Worm (Caenorhabditis elegans) whole organism, L1 larva: ENCODE results near the gene aptf-2.

Source experiments
- C04F5.9 ChIP-seq: sonication (generic microtip); optimal IDR thresholded peaks from 2 replicates; lab custom pipeline; 2016; ENCODE audit warnings: missing genetic modification characterization, missing compliant biosample characterization
- C16A3.4 ChIP-seq: fragments of 150-350 bp; optimal IDR thresholded peaks from 2 replicates; lab custom pipeline; 2014; ENCODE audit warnings: missing biosample characterization, missing genetic modification characterization
- Y116A8C.19 ChIP-seq: sonication (generic microtip); optimal IDR thresholded peaks from 2 replicates; lab custom pipeline; 2016; ENCODE audit warnings: missing compliant biosample characterization, missing genetic modification characterization, borderline replicate concordance
- aly-2 ChIP-seq: fragments of 150-350 bp; optimal IDR thresholded peaks from 2 replicates; lab custom pipeline; 2014; ENCODE audit warnings: missing biosample characterization, missing genetic modification characterization
- ama-1 ChIP-seq: fragments of 150-350 bp; optimal IDR thresholded peaks from 2 replicates; lab custom pipeline; 2014
- blmp-1 ChIP-seq: fragments of 150-350 bp; optimal IDR thresholded peaks from 2 replicates; lab custom pipeline; 2014; ENCODE audit warnings: missing biosample characterization, missing genetic modification characterization
- ceh-63 ChIP-seq: fragments of 200-800 bp; sonication (Bioruptor generic); optimal IDR thresholded peaks from 2 replicates; lab custom pipeline; 2018; ENCODE audit warnings: mild to moderate bottlenecking, missing genetic modification characterization, missing compliant biosample characterization
- ceh-8 ChIP-seq: fragments of 200-800 bp; sonication (Bioruptor generic); optimal IDR thresholded peaks from 2 replicates; lab custom pipeline; 2018; ENCODE audit warnings: mild to moderate bottlenecking, missing genetic modification characterization, moderate library complexity, missing compliant biosample characterization
- dpl-1 ChIP-seq, 3 experiments: fragments of 150-350 bp in 2 of 3; sonication (generic microtip) in 1 of 3; optimal IDR thresholded peaks; 2 replicates each; lab custom pipeline; 2014 to 2017; ENCODE audit warnings: missing biosample characterization in 3 of 3, missing genetic modification characterization in 3 of 3, missing genetic modification reagents in 3 of 3
- dsc-1 ChIP-seq: sonication (generic microtip); optimal IDR thresholded peaks from 2 replicates; lab custom pipeline; 2016; ENCODE audit warnings: mild to moderate bottlenecking, missing genetic modification characterization, missing compliant biosample characterization
- efl-1 ChIP-seq, 4 experiments: fragments of 150-350 bp; optimal IDR thresholded peaks in 3 of 4; peaks in 1 of 4; 1 replicate in 1 of 4; 2 replicates in 3 of 4; lab custom pipeline; 2014; ENCODE audit warnings: missing biosample characterization in 2 of 4, missing genetic modification characterization in 2 of 4, missing genetic modification reagents in 2 of 4
- egl-13 ChIP-seq: sonication (generic microtip); optimal IDR thresholded peaks from 2 replicates; lab custom pipeline; 2016; ENCODE audit warnings: missing genotype, missing genetic modification reagents, missing genetic modification characterization, missing compliant biosample characterization
- egl-27 ChIP-seq, 2 experiments: fragments of 150-350 bp in 1 of 2; sonication (generic microtip); optimal IDR thresholded peaks; 3 replicates each; lab custom pipeline; 2017 to 2018; ENCODE audit warnings: missing biosample characterization in 2 of 2, missing genetic modification characterization in 2 of 2, missing genetic modification reagents in 2 of 2
- ets-5 ChIP-seq: fragments of 200-800 bp; sonication (Bioruptor generic); IDR thresholded peaks from 2 replicates; pipeline ENCODE4 v1.3.6; 2022; ENCODE audit warnings: missing genetic modification characterization, missing compliant biosample characterization
- fkh-4 ChIP-seq: sonication (generic microtip); optimal IDR thresholded peaks from 2 replicates; lab custom pipeline; 2016; ENCODE audit warnings: missing compliant biosample characterization, missing genetic modification characterization, borderline replicate concordance
- fos-1 ChIP-seq: fragments of 150-350 bp; optimal IDR thresholded peaks from 2 replicates; lab custom pipeline; 2014; ENCODE audit warnings: missing biosample characterization, missing genetic modification characterization
- hlh-17 ChIP-seq: fragments of 200-800 bp; sonication (Bioruptor generic); optimal IDR thresholded peaks from 2 replicates; lab custom pipeline; 2018; ENCODE audit warnings: missing genetic modification characterization, mild to moderate bottlenecking, missing compliant biosample characterization, moderate library complexity, borderline replicate concordance
- isw-1 ChIP-seq: fragments of 200-800 bp; sonication (Bioruptor generic); IDR thresholded peaks from 2 replicates; pipeline ENCODE4 v1.3.6; 2022; ENCODE audit warnings: missing genetic modification characterization, missing compliant biosample characterization
- lin-15B ChIP-seq: fragments of 150-350 bp; sonication (generic microtip); optimal IDR thresholded peaks from 3 replicates; lab custom pipeline; 2014; ENCODE audit warnings: missing biosample characterization, missing genetic modification characterization
- lin-35 ChIP-seq, 2 experiments: fragments of 150-350 bp; optimal IDR thresholded peaks; 2 replicates each; lab custom pipeline; 2014; ENCODE audit warnings: missing biosample characterization in 2 of 2, missing genetic modification characterization in 2 of 2, missing genetic modification reagents in 2 of 2
- lin-39 ChIP-seq: fragments of 150-350 bp; optimal IDR thresholded peaks from 2 replicates; lab custom pipeline; 2014; ENCODE audit warnings: missing biosample characterization, missing genetic modification reagents, missing genetic modification characterization
- lir-3 ChIP-seq: sonication (generic microtip); optimal IDR thresholded peaks from 2 replicates; lab custom pipeline; 2016; ENCODE audit warnings: mild to moderate bottlenecking, missing genetic modification characterization, moderate library complexity, missing compliant biosample characterization; ENCODE audit not compliant: poor library complexity
- lsy-2 ChIP-seq, 2 experiments: fragments of 150-350 bp; optimal IDR thresholded peaks; 2 replicates each; lab custom pipeline; 2014; ENCODE audit warnings: missing biosample characterization in 2 of 2, missing genetic modification characterization in 2 of 2
- mdl-1 ChIP-seq, 2 experiments: fragments of 150-350 bp; optimal IDR thresholded peaks; 2 replicates each; lab custom pipeline; 2014 to 2017; ENCODE audit warnings: missing biosample characterization in 2 of 2, missing genetic modification characterization in 2 of 2, inconsistent platforms in 1 of 2
- mep-1 ChIP-seq: fragments of 150-350 bp; optimal IDR thresholded peaks from 2 replicates; lab custom pipeline; 2014; ENCODE audit warnings: missing biosample characterization, missing genetic modification characterization
- nhr-12 ChIP-seq: sonication (generic microtip); optimal IDR thresholded peaks from 2 replicates; lab custom pipeline; 2017; ENCODE audit warnings: missing biosample characterization, missing genetic modification characterization
- nhr-20 ChIP-seq: sonication (generic microtip); optimal IDR thresholded peaks from 2 replicates; lab custom pipeline; 2016; ENCODE audit warnings: mild to moderate bottlenecking, missing genetic modification characterization, missing compliant biosample characterization
- nhr-76 ChIP-seq: sonication (generic microtip); optimal IDR thresholded peaks from 2 replicates; lab custom pipeline; 2017; ENCODE audit warnings: missing biosample characterization, missing genetic modification characterization
- pag-3 ChIP-seq: sonication (generic microtip); optimal IDR thresholded peaks from 2 replicates; lab custom pipeline; 2017; ENCODE audit warnings: missing genetic modification characterization, mild to moderate bottlenecking, missing compliant biosample characterization, antibody characterized with exemption, borderline replicate concordance; ENCODE audit not compliant: insufficient read depth
- snpc-4 ChIP-seq: fragments of 150-350 bp; optimal IDR thresholded peaks from 2 replicates; lab custom pipeline; 2014; ENCODE audit warnings: missing biosample characterization, missing genetic modification characterization
- sox-4 ChIP-seq: sonication (generic microtip); optimal IDR thresholded peaks from 2 replicates; lab custom pipeline; 2016; ENCODE audit warnings: missing genetic modification characterization, missing compliant biosample characterization
- swsn-7 ChIP-seq: sonication (generic microtip); optimal IDR thresholded peaks from 2 replicates; lab custom pipeline; 2016; ENCODE audit warnings: missing genetic modification characterization, missing compliant biosample characterization
- unc-30 ChIP-seq: sonication (generic microtip); optimal IDR thresholded peaks from 2 replicates; lab custom pipeline; 2017; ENCODE audit warnings: missing biosample characterization, missing genetic modification characterization
- unc-86 ChIP-seq: sonication (generic microtip); optimal IDR thresholded peaks from 2 replicates; lab custom pipeline; 2016; ENCODE audit warnings: missing genetic modification characterization, missing compliant biosample characterization
- zip-4 ChIP-seq: fragments of 200-800 bp; sonication (Bioruptor generic); optimal IDR thresholded peaks from 2 replicates; lab custom pipeline; 2018; ENCODE audit warnings: mild to moderate bottlenecking, missing genetic modification characterization, moderate library complexity, missing compliant biosample characterization
- ztf-11 ChIP-seq, 2 experiments: sonication (generic microtip); optimal IDR thresholded peaks; 2 replicates each; lab custom pipeline; 2016 to 2017; ENCODE audit warnings: missing genetic modification characterization in 2 of 2, missing biosample characterization in 1 of 2, missing compliant biosample characterization in 1 of 2
- ztf-4 ChIP-seq: fragments of 150-350 bp; optimal IDR thresholded peaks from 2 replicates; lab custom pipeline; 2014; ENCODE audit warnings: missing biosample characterization, missing genetic modification characterization

The aptf-2 gene

ce11 chrIV:13415739-13416271, at the start of gene aptf-2, which contains the start of gene pik-1:
aptf-2 (minus strand) TSS chrIV:13416051.
pik-1 (plus strand) TSS chrIV:13416041.
- TF ChIP-seq ztf-11 (tag; optimal IDR thresholded peaks at IDR 0.05; lab: Kevin White, UChicago): no peak
- no peak for TF ChIP-seq mdl-1 (tag; optimal IDR thresholded peaks at IDR 0.05; lab: Kevin White, UChicago)
- no peak for TF ChIP-seq lir-3
- TF ChIP-seq nhr-76 (tag; lab: Kevin White, UChicago): no peak
- TF ChIP-seq fkh-4 (tag; lab: Kevin White, UChicago): no peak
- no peak for TF ChIP-seq ztf-4
- TF ChIP-seq dpl-1 (GFP tag; optimal IDR thresholded peaks at IDR 0.05; lab: Kevin White, UChicago): peak in 1 of 3 experiments; percentile 31
- no peak for TF ChIP-seq efl-1 (optimal IDR thresholded peaks at IDR 0.05; lab: Kevin White, UChicago)
- TF ChIP-seq efl-1 (GFP tag; optimal IDR thresholded peaks at IDR 0.05 in 1 of 2; lab: Kevin White, UChicago): peak in 1 of 2 experiments; percentile 5
- no peak for TF ChIP-seq swsn-7 (tag; lab: Kevin White, UChicago)
- TF ChIP-seq lin-35 (GFP tag; optimal IDR thresholded peaks at IDR 0.05; lab: Kevin White, UChicago): peak in 1 of 2 experiments; percentile 24
- peak; percentile 27 for TF ChIP-seq blmp-1
- no peak for TF ChIP-seq ets-5 (GFP tag; lab: Robert Waterston, UW)
- no peak for TF ChIP-seq sox-4
- no peak for TF ChIP-seq lin-39 (tag; lab: Kevin White, UChicago)
- TF ChIP-seq Y116A8C.19: no peak
- peak; percentile 32 for TF ChIP-seq mep-1 (tag; lab: Kevin White, UChicago)
- no peak for TF ChIP-seq fos-1 (tag; lab: Kevin White, UChicago)
- peak in 1 of 2 experiments; percentile 26 for TF ChIP-seq lsy-2 (tag; optimal IDR thresholded peaks at IDR 0.05; lab: Kevin White, UChicago)
- no peak for TF ChIP-seq ama-1 (lab: Kevin White, UChicago)
- no peak for TF ChIP-seq hlh-17 (GFP tag; lab: Kevin White, UChicago)

- TF ChIP-seq dsc-1 (tag; lab: Kevin White, UChicago) (no peak), nhr-20 (no peak), pag-3 (tag; lab: Kevin White, UChicago) (no peak), aly-2 (no peak)
Observed at ce11 chrIV:13460876-13461275, 45.0 kb upstream of the aptf-2 start, which contains the start of gene Y38H8A.12. Y38H8A.12 (minus strand) TSS chrIV:13460976.

ce11 chrIV:13458237-13458636, 42.4 kb upstream of the aptf-2 start:
- TF ChIP-seq ceh-63 (GFP tag; lab: Kevin White, UChicago) (no peak), lin-15B (tag; lab: Kevin White, UChicago) (no peak), ceh-8 (GFP tag; lab: Kevin White, UChicago) (no peak), C16A3.4 (tag; lab: Kevin White, UChicago) (no peak), dsc-1 (tag; lab: Kevin White, UChicago) (no peak), blmp-1 (no peak), C04F5.9 (tag; lab: Kevin White, UChicago) (no peak), egl-27 (tag; optimal IDR thresholded peaks at IDR 0.05; lab: Kevin White, UChicago) (no peak), egl-13 (tag; lab: Kevin White, UChicago) (no peak), ets-5 (GFP tag; lab: Robert Waterston, UW) (no peak), zip-4 (GFP tag; lab: Kevin White, UChicago) (no peak), isw-1 (GFP tag; lab: Robert Waterston, UW) (no peak), nhr-12 (no peak), lin-35 (GFP tag; optimal IDR thresholded peaks at IDR 0.05; lab: Kevin White, UChicago) (no peak), unc-30 (no peak), unc-86 (tag; lab: Kevin White, UChicago) (no peak), snpc-4 (tag; lab: Kevin White, UChicago) (no peak), fkh-4 (tag; lab: Kevin White, UChicago) (no peak), nhr-20 (no peak)
